Worm (Caenorhabditis elegans) whole organism, mixed stage, embryonic: Measurements from ENCODE around the gene C35A5.8.

Experiments used
- bed-3 ChIP-seq: fragments of 200-800 bp; sonication (Bioruptor generic); optimal IDR thresholded peaks from 3 replicates; lab custom pipeline; 2018; ENCODE audit warnings: mild to moderate bottlenecking, missing genetic modification characterization, moderate library complexity, missing compliant biosample characterization
- blmp-1 ChIP-seq: fragments of 150-350 bp; optimal IDR thresholded peaks from 2 replicates; lab custom pipeline; 2014; ENCODE audit warnings: missing biosample characterization, missing genetic modification characterization
- ceh-39 ChIP-seq: fragments of 150-350 bp; optimal IDR thresholded peaks from 2 replicates; lab custom pipeline; 2014; ENCODE audit warnings: missing biosample characterization, missing genetic modification characterization
- ceh-43 ChIP-seq: fragments of 200-800 bp; sonication (Bioruptor generic); optimal IDR thresholded peaks from 2 replicates; lab custom pipeline; 2018; ENCODE audit warnings: mild to moderate bottlenecking, missing genetic modification characterization, moderate library complexity, missing compliant biosample characterization
- ceh-83 ChIP-seq: fragments of 200-800 bp; sonication (Bioruptor generic); optimal IDR thresholded peaks from 2 replicates; lab custom pipeline; 2018; ENCODE audit warnings: mild to moderate bottlenecking, missing genetic modification characterization, missing compliant biosample characterization
- ces-1 ChIP-seq: fragments of 150-350 bp; optimal IDR thresholded peaks from 2 replicates; lab custom pipeline; 2014; ENCODE audit warnings: missing biosample characterization, missing genetic modification reagents, missing genetic modification characterization
- cnd-1 ChIP-seq: fragments of 200-800 bp; sonication (Bioruptor generic); optimal IDR thresholded peaks from 2 replicates; lab custom pipeline; 2018; ENCODE audit warnings: mild to moderate bottlenecking, missing genetic modification characterization, missing compliant biosample characterization
- drap-1 ChIP-seq: fragments of 200-800 bp; sonication (Bioruptor generic); optimal IDR thresholded peaks from 3 replicates; lab custom pipeline; 2018; ENCODE audit warnings: mild to moderate bottlenecking, missing genetic modification characterization, missing compliant biosample characterization
- elt-1 ChIP-seq: sonication (generic microtip); optimal IDR thresholded peaks from 2 replicates; lab custom pipeline; 2017; ENCODE audit warnings: missing genetic modification characterization, mild to moderate bottlenecking, missing compliant biosample characterization, antibody characterized with exemption, moderate library complexity, borderline replicate concordance; ENCODE audit not compliant: insufficient read depth
- elt-3 ChIP-seq: fragments of 150-350 bp; optimal IDR thresholded peaks from 2 replicates; lab custom pipeline; 2014; ENCODE audit warnings: missing biosample characterization, missing genetic modification characterization
- flh-1 ChIP-seq: fragments of 200-800 bp; sonication (Bioruptor generic); optimal IDR thresholded peaks from 2 replicates; lab custom pipeline; 2018; ENCODE audit warnings: mild to moderate bottlenecking, missing genetic modification characterization, moderate library complexity, missing compliant biosample characterization
- ham-2 ChIP-seq: fragments of 200-800 bp; sonication (Bioruptor generic); optimal IDR thresholded peaks from 2 replicates; lab custom pipeline; 2018; ENCODE audit warnings: mild to moderate bottlenecking, missing genetic modification characterization, missing compliant biosample characterization
- hlh-1 ChIP-seq: fragments of 150-350 bp; optimal IDR thresholded peaks from 2 replicates; lab custom pipeline; 2014; ENCODE audit warnings: missing biosample characterization, missing genetic modification reagents, missing genetic modification characterization
- lin-32 ChIP-seq: fragments of 200-800 bp; sonication (Bioruptor generic); optimal IDR thresholded peaks from 2 replicates; lab custom pipeline; 2018; ENCODE audit warnings: mild to moderate bottlenecking, missing genetic modification characterization, missing compliant biosample characterization
- lsy-2 ChIP-seq: fragments of 150-350 bp; optimal IDR thresholded peaks from 2 replicates; lab custom pipeline; 2014; ENCODE audit warnings: missing biosample characterization, missing genetic modification characterization
- mep-1 ChIP-seq: fragments of 150-350 bp; optimal IDR thresholded peaks from 2 replicates; lab custom pipeline; 2017; ENCODE audit warnings: missing biosample characterization, missing genetic modification reagents, missing genetic modification characterization, inconsistent platforms
- mls-2 ChIP-seq: sonication (generic microtip); optimal IDR thresholded peaks from 2 replicates; lab custom pipeline; 2016; ENCODE audit warnings: mild to moderate bottlenecking, missing genetic modification characterization, moderate library complexity, missing compliant biosample characterization
- nhr-12 ChIP-seq: fragments of 150-350 bp; optimal IDR thresholded peaks from 2 replicates; lab custom pipeline; 2014; ENCODE audit warnings: missing biosample characterization, missing genetic modification characterization
- nhr-2 ChIP-seq: fragments of 150-350 bp; optimal IDR thresholded peaks from 2 replicates; lab custom pipeline; 2014; ENCODE audit warnings: missing biosample characterization, missing genetic modification characterization
- nhr-28 ChIP-seq: fragments of 150-350 bp; optimal IDR thresholded peaks from 2 replicates; lab custom pipeline; 2014; ENCODE audit warnings: missing biosample characterization, missing genetic modification characterization
- nhr-76 ChIP-seq: sonication (generic microtip); optimal IDR thresholded peaks from 2 replicates; lab custom pipeline; 2017; ENCODE audit warnings: missing biosample characterization, missing genetic modification characterization
- pha-4 ChIP-seq: fragments of 150-350 bp; optimal IDR thresholded peaks from 2 replicates; lab custom pipeline; 2018; ENCODE audit warnings: missing biosample characterization, missing genetic modification reagents, missing genetic modification characterization
- sem-2 ChIP-seq: fragments of 200-800 bp; sonication (Bioruptor generic); optimal IDR thresholded peaks from 2 replicates; lab custom pipeline; 2018; ENCODE audit warnings: mild to moderate bottlenecking, missing genetic modification characterization, missing compliant biosample characterization
- sptf-1 ChIP-seq: sonication (generic microtip); optimal IDR thresholded peaks from 2 replicates; lab custom pipeline; 2017; ENCODE audit warnings: mild to moderate bottlenecking, missing genetic modification characterization, moderate library complexity, missing compliant biosample characterization
- tbx-8 ChIP-seq: fragments of 200-800 bp; sonication (Bioruptor generic); optimal IDR thresholded peaks from 2 replicates; lab custom pipeline; 2018; ENCODE audit warnings: mild to moderate bottlenecking, missing genetic modification characterization, moderate library complexity, missing compliant biosample characterization
- unc-120 ChIP-seq: sonication (generic microtip); optimal IDR thresholded peaks from 2 replicates; lab custom pipeline; 2017; ENCODE audit warnings: missing genetic modification characterization, missing compliant biosample characterization; ENCODE audit not compliant: poor library complexity, severe bottlenecking
- unc-39 ChIP-seq: fragments of 150-350 bp; optimal IDR thresholded peaks from 2 replicates; lab custom pipeline; 2014; ENCODE audit warnings: missing biosample characterization, missing genetic modification characterization
- unc-62 ChIP-seq: fragments of 150-350 bp; optimal IDR thresholded peaks from 2 replicates; lab custom pipeline; 2014; ENCODE audit warnings: missing biosample characterization, missing genetic modification reagents, missing genetic modification characterization
- zip-8 ChIP-seq: fragments of 150-350 bp; optimal IDR thresholded peaks from 2 replicates; lab custom pipeline; 2014; ENCODE audit warnings: missing biosample characterization, missing genetic modification characterization
- ztf-11 ChIP-seq: fragments of 150-350 bp; optimal IDR thresholded peaks from 2 replicates; lab custom pipeline; 2014; ENCODE audit warnings: missing biosample characterization, missing genetic modification characterization

Gene C35A5.8

ce11 chrV:10555239-10555638, 29.5 kb upstream of the C35A5.8 start, which contains the start of gene F32G8.3:
TSS of gene F32G8.3 (minus strand) at chrV:10555339.
- TF ChIP-seq unc-62 (no peak), lsy-2 (tag; lab: Kevin White, UChicago) (no peak), nhr-76 (tag; lab: Kevin White, UChicago) (no peak), ceh-83 (GFP tag; lab: Kevin White, UChicago) (no peak), bed-3 (GFP tag; lab: Kevin White, UChicago) (no peak), pha-4 (no peak), sptf-1 (no peak), hlh-1 (tag; lab: Kevin White, UChicago) (no peak), ces-1 (GFP tag; lab: Kevin White, UChicago) (no peak), nhr-2 (tag; lab: Kevin White, UChicago) (no peak), unc-120 (tag; lab: Kevin White, UChicago) (no peak), blmp-1 (tag; lab: Kevin White, UChicago) (no peak), ham-2 (GFP tag; lab: Kevin White, UChicago) (no peak), ceh-43 (no peak), mep-1 (tag; lab: Kevin White, UChicago) (no peak), ceh-39 (tag; lab: Kevin White, UChicago) (no peak), elt-3 (no peak), drap-1 (no peak)

ce11 chrV:10549717-10550116, 24.0 kb upstream of the C35A5.8 start, which contains the start of gene F32G8.2:
TSS of gene F32G8.2 (plus strand) at chrV:10550017.
- TF ChIP-seq lsy-2 (tag; lab: Kevin White, UChicago), result no peak
- no peak for TF ChIP-seq mls-2 (tag; lab: Kevin White, UChicago)
- TF ChIP-seq blmp-1 (tag; lab: Kevin White, UChicago), result no peak
- TF ChIP-seq unc-39 (tag; lab: Kevin White, UChicago), result no peak
- no peak for TF ChIP-seq mep-1 (tag; lab: Kevin White, UChicago)
- TF ChIP-seq sem-2 (GFP tag; lab: Kevin White, UChicago), result no peak
- no peak for TF ChIP-seq lin-32 (GFP tag; lab: Kevin White, UChicago)
- TF ChIP-seq nhr-76 (tag; lab: Kevin White, UChicago), result no peak
- TF ChIP-seq ham-2 (GFP tag; lab: Kevin White, UChicago), result no peak

ce11 chrV:10548981-10549380, 23.3 kb upstream of the C35A5.8 start, which contains the start of gene srd-34:
TSS of gene srd-34 (minus strand) at chrV:10549081.
- TF ChIP-seq cnd-1 (no peak), ztf-11 (tag; lab: Kevin White, UChicago) (no peak), bed-3 (GFP tag; lab: Kevin White, UChicago) (no peak), nhr-12 (tag; lab: Kevin White, UChicago) (no peak), elt-1 (tag; lab: Kevin White, UChicago) (no peak), flh-1 (no peak), drap-1 (no peak), sem-2 (GFP tag; lab: Kevin White, UChicago) (no peak), nhr-2 (tag; lab: Kevin White, UChicago) (no peak), pha-4 (no peak), ham-2 (GFP tag; lab: Kevin White, UChicago) (no peak), ceh-43 (no peak), unc-62 (no peak), sptf-1 (no peak), tbx-8 (GFP tag; lab: Kevin White, UChicago) (no peak)

- TF ChIP-seq ham-2 (GFP tag; lab: Kevin White, UChicago), result no peak
- no peak for TF ChIP-seq unc-120 (tag; lab: Kevin White, UChicago)
- no peak for TF ChIP-seq blmp-1 (tag; lab: Kevin White, UChicago)
- TF ChIP-seq unc-39 (tag; lab: Kevin White, UChicago), result no peak
- no peak for TF ChIP-seq sem-2 (GFP tag; lab: Kevin White, UChicago)
- no peak for TF ChIP-seq elt-3
- TF ChIP-seq ceh-43, result no peak
- TF ChIP-seq sptf-1, result no peak
- no peak for TF ChIP-seq nhr-12 (tag; lab: Kevin White, UChicago)
- no peak for TF ChIP-seq mep-1 (tag; lab: Kevin White, UChicago)
- TF ChIP-seq drap-1, result no peak
- TF ChIP-seq hlh-1 (tag; lab: Kevin White, UChicago), result no peak
- TF ChIP-seq zip-8 (tag; lab: Kevin White, UChicago), result no peak
These were observed 21.0 kb upstream of the C35A5.8 start, which contains the start of gene F25D1.5 for ce11 chrV:10546749-10547148. TSS of gene F25D1.5 (minus strand) at chrV:10546783.

ce11 chrV:10540024-10540423, 14.3 kb upstream of the C35A5.8 start, which contains the start of gene degt-1:
TSS of gene degt-1 (plus strand) at chrV:10540324.
- TF ChIP-seq unc-62 (no peak), elt-3 (no peak), nhr-28 (no peak), sem-2 (GFP tag; lab: Kevin White, UChicago) (no peak), mep-1 (tag; lab: Kevin White, UChicago) (no peak), pha-4 (no peak), zip-8 (tag; lab: Kevin White, UChicago) (no peak), unc-120 (tag; lab: Kevin White, UChicago) (no peak)
